Worm (Caenorhabditis elegans): Measurements from ENCODE around the gene col-141.

ce11 chrV:6874735-6875134 lies 45.2 kb downstream of the col-141 start:
- no peak for TF ChIP-seq ztf-16 (tag; optimal IDR thresholded peaks at IDR 0.05)
- no peak for TF ChIP-seq unc-86 (tag; optimal IDR thresholded peaks at IDR 0.05)
- no peak for TF ChIP-seq ceh-24 (tag; optimal IDR thresholded peaks at IDR 0.05)
- no peak for TF ChIP-seq ceh-18 (tag; optimal IDR thresholded peaks at IDR 0.05)
- no peak for TF ChIP-seq nfya-1 (tag; optimal IDR thresholded peaks at IDR 0.05)
- TF ChIP-seq pqm-1 (tag; optimal IDR thresholded peaks at IDR 0.05), result no peak
